Worm (Caenorhabditis elegans): ENCODE results near the gene der-2.

ce11 chrIII:7230841-7231240 is 7.9 kb upstream of the der-2 start, which contains the start of gene R151.10:
- TF ChIP-seq nhr-12 (tag; optimal IDR thresholded peaks at IDR 0.05) (no peak), nhr-237 (tag; optimal IDR thresholded peaks at IDR 0.05) (no peak), ces-1 (GFP tag; optimal IDR thresholded peaks at IDR 0.05) (no peak), tbx-8 (GFP tag; optimal IDR thresholded peaks at IDR 0.05) (no peak), nhr-76 (tag; optimal IDR thresholded peaks at IDR 0.05) (no peak), blmp-1 (tag; optimal IDR thresholded peaks at IDR 0.05) (no peak), cnd-1 (tag; optimal IDR thresholded peaks at IDR 0.05) (no peak), bed-3 (GFP tag; optimal IDR thresholded peaks at IDR 0.05) (no peak), lsy-2 (tag; optimal IDR thresholded peaks at IDR 0.05) (no peak)
